Fruit fly (Drosophila melanogaster): ENCODE results near the gene wnd.

wnd gene

dm6 chr3L:19655923-19656322 lies 20.3 kb upstream of the wnd start (continued):
- TF ChIP-seq CG18476 (GFP tag; optimal IDR thresholded peaks at IDR 0.05) (peak; percentile 5), CG13296 (GFP tag; optimal IDR thresholded peaks at IDR 0.05) (peak; percentile 36), kni (GFP tag; optimal IDR thresholded peaks at IDR 0.05) (peak; percentile 68), jumu (GFP tag; optimal IDR thresholded peaks at IDR 0.05) (no peak), zf30C (GFP tag; optimal IDR thresholded peaks at IDR 0.05) (no peak), gro (GFP tag; optimal IDR thresholded peaks at IDR 0.05) (no peak), CG17361 (GFP tag; IDR thresholded peaks at IDR 0.05) (peak; percentile 76), MBD-R2 (GFP tag; IDR thresholded peaks at IDR 0.05) (no peak), knrl (GFP tag; IDR thresholded peaks at IDR 0.05; ENCODE audit: partially characterized antibody) (no peak), CG10209 (GFP tag; optimal IDR thresholded peaks at IDR 0.05) (peak; percentile 63), so (GFP tag; IDR thresholded peaks at IDR 0.05) (peak; percentile 65; the same call in 1 of the 3 replicates), wor (GFP tag; IDR thresholded peaks at IDR 0.05) (peak; percentile 68), CG10267 (tag; optimal IDR thresholded peaks at IDR 0.05) (peak; percentile 55), crc (GFP tag; optimal IDR thresholded peaks at IDR 0.05) (no peak), vfl (GFP tag; optimal IDR thresholded peaks at IDR 0.05) (no peak), wdn (GFP tag; IDR thresholded peaks at IDR 0.05) (no peak), CrebB (tag; optimal IDR thresholded peaks at IDR 0.05) (no peak), nom (GFP tag; optimal IDR thresholded peaks at IDR 0.05) (no peak), CG4707 (GFP tag; optimal IDR thresholded peaks at IDR 0.05) (no peak), ttk (GFP tag; IDR thresholded peaks at IDR 0.05) (no peak), Hr39 (optimal IDR thresholded peaks at IDR 0.05) (no peak), CG3281 (GFP tag; optimal IDR thresholded peaks at IDR 0.05) (peak; percentile 51), tup (GFP tag; optimal IDR thresholded peaks at IDR 0.05) (no peak), CG11504 (tag; optimal IDR thresholded peaks at IDR 0.05) (peak; percentile 73), CG4854 (GFP tag; optimal IDR thresholded peaks at IDR 0.05) (no peak), CG9215 (GFP tag; IDR thresholded peaks at IDR 0.05) (0 out of 2 replicates have a peak, but pooled peaks have one; percentile 13), Opbp (GFP tag; IDR thresholded peaks at IDR 0.05; ENCODE audit: partially characterized antibody) (no peak), croc (GFP tag; conservative IDR thresholded peaks at IDR 0.05) (peak; percentile 58; the same call in 2 of the 3 replicates), HLH4C (GFP tag; IDR thresholded peaks at IDR 0.05; ENCODE audit: partially characterized antibody) (no peak), Ravus (GFP tag; IDR thresholded peaks at IDR 0.05) (no peak; the same call in 1 of the 2 replicates), chn (GFP tag; optimal IDR thresholded peaks at IDR 0.05) (no peak), cwo (GFP tag; optimal IDR thresholded peaks at IDR 0.05) (no peak), fd64A (GFP tag; optimal IDR thresholded peaks at IDR 0.05) (peak; percentile 46), scrt (GFP tag; optimal IDR thresholded peaks at IDR 0.05) (peak; percentile 29), CG4424 (GFP tag; optimal IDR thresholded peaks at IDR 0.05) (peak; percentile 55), Sox100B (GFP tag; optimal IDR thresholded peaks at IDR 0.05) (peak; percentile 79), CG8290 (GFP tag; optimal IDR thresholded peaks at IDR 0.05) (peak; percentile 11), CG8290 (tag; optimal IDR thresholded peaks at IDR 0.05) (no peak), z (GFP tag; IDR thresholded peaks at IDR 0.05) (no peak), CG6683 (GFP tag; optimal IDR thresholded peaks at IDR 0.05) (no peak), Atf6 (GFP tag; IDR thresholded peaks at IDR 0.05) (no peak), Ets65A (GFP tag) (peak; percentile 11), CTCF (GFP tag; optimal IDR thresholded peaks at IDR 0.05) (no peak), Stat92E (GFP tag; optimal IDR thresholded peaks at IDR 0.05) (no peak), Dip2 (GFP tag; IDR thresholded peaks at IDR 0.05) (no peak), zfh1 (GFP tag; IDR thresholded peaks at IDR 0.05) (0 out of 3 replicates have a peak, but pooled peaks have one; percentile 36), CG30431 (GFP tag; optimal IDR thresholded peaks at IDR 0.05) (no peak), CG1832 (GFP tag; optimal IDR thresholded peaks at IDR 0.05) (no peak), Doc3 (GFP tag; IDR thresholded peaks at IDR 0.05; ENCODE audit: partially characterized antibody) (no peak), NC2α (GFP tag; optimal IDR thresholded peaks at IDR 0.05) (no peak), ERR (GFP tag; optimal IDR thresholded peaks at IDR 0.05) (no peak), CG13424 (tag; optimal IDR thresholded peaks at IDR 0.05) (peak; percentile 65)

All from whole organism, embryonic.